Fruit fly (Drosophila melanogaster): ENCODE data around the gene CG34456.

Gene CG34456

dm6 chr3L:9358713-9359040, 3.2 kb upstream of the CG34456 start, which contains the start of the genes UGP and Svip (continued):
- TF ChIP-seq MTF-1 (GFP tag; optimal IDR thresholded peaks at IDR 0.05; ENCODE audit: borderline replicate concordance) (no peak), CG10979 (tag; optimal IDR thresholded peaks at IDR 0.05) (no peak), ro (GFP tag; IDR thresholded peaks at IDR 0.05) (no peak), cato (GFP tag; optimal IDR thresholded peaks at IDR 0.05; ENCODE audit: borderline replicate concordance) (no peak), CG16815 (GFP tag; optimal IDR thresholded peaks at IDR 0.05) (no peak), ab (GFP tag; optimal IDR thresholded peaks at IDR 0.05) (no peak), E2f1 (GFP tag; IDR thresholded peaks at IDR 0.05) (no peak), lbe (GFP tag; optimal IDR thresholded peaks at IDR 0.05) (peak; percentile 28), gt (GFP tag; IDR thresholded peaks at IDR 0.05) (no peak), wdn (GFP tag; IDR thresholded peaks at IDR 0.05) (no peak), CG31441 (GFP tag; IDR thresholded peaks at IDR 0.05) (no peak), Med (GFP tag) (peak; percentile 84), CG30403 (GFP tag; optimal IDR thresholded peaks at IDR 0.05) (no peak), E2f2 (GFP tag; IDR thresholded peaks at IDR 0.05) (peak; percentile 30; the same call in 1 of the 2 replicates), pita (GFP tag; optimal IDR thresholded peaks at IDR 0.05) (no peak), Kr (GFP tag; optimal IDR thresholded peaks at IDR 0.05) (no peak), run (tag; optimal IDR thresholded peaks at IDR 0.05) (no peak), ap (GFP tag; IDR thresholded peaks at IDR 0.05) (no peak), amos (GFP tag; IDR thresholded peaks at IDR 0.05; ENCODE audit: partially characterized antibody) (no peak), sna (GFP tag; IDR thresholded peaks at IDR 0.05; ENCODE audit: partially characterized antibody) (0 out of 2 replicates have a peak, but pooled peaks have one; percentile 20), CG14667 (GFP tag; IDR thresholded peaks at IDR 0.05) (no peak), CG8765 (GFP tag; IDR thresholded peaks at IDR 0.05) (no peak), Dfd (GFP tag; optimal IDR thresholded peaks at IDR 0.05) (no peak), CG16863 (GFP tag; optimal IDR thresholded peaks at IDR 0.05) (no peak), kah (GFP tag; optimal IDR thresholded peaks at IDR 0.05) (no peak), CG6689 (GFP tag; IDR thresholded peaks at IDR 0.05) (no peak), CG30431 (GFP tag; optimal IDR thresholded peaks at IDR 0.05) (no peak), CG2678 (tag; optimal IDR thresholded peaks at IDR 0.05) (peak; percentile 1), CG3847 (GFP tag; IDR thresholded peaks at IDR 0.05) (no peak), Fer3 (tag; optimal IDR thresholded peaks at IDR 0.05) (peak; percentile 13), ci (GFP tag; IDR thresholded peaks at IDR 0.05) (0 out of 3 replicates have a peak, but pooled peaks have one; percentile 26), NFAT (GFP tag; IDR thresholded peaks at IDR 0.05) (no peak), stc (GFP tag; IDR thresholded peaks at IDR 0.05) (peak; percentile 40; the same call in 1 of the 2 replicates), vfl (GFP tag; optimal IDR thresholded peaks at IDR 0.05) (no peak), unc-4 (GFP tag; IDR thresholded peaks at IDR 0.05; ENCODE audit: partially characterized antibody) (0 out of 2 replicates have a peak, but pooled peaks have one; percentile 18), CG16813 (GFP tag; IDR thresholded peaks at IDR 0.05; ENCODE audit: partially characterized antibody) (no peak), pros (GFP tag; optimal IDR thresholded peaks at IDR 0.05) (no peak), Neu2 (GFP tag; optimal IDR thresholded peaks at IDR 0.05; ENCODE audit: borderline replicate concordance) (no peak), CG12391 (tag; optimal IDR thresholded peaks at IDR 0.05) (peak; percentile 24), sug (tag; optimal IDR thresholded peaks at IDR 0.05) (peak; percentile 3), CG12104 (GFP tag; optimal IDR thresholded peaks at IDR 0.05) (no peak), gsb-n (tag; optimal IDR thresholded peaks at IDR 0.05) (peak; percentile 45), Hr51 (GFP tag; optimal IDR thresholded peaks at IDR 0.05) (peak in 1 of 2 experiments; percentile 9), pum (GFP tag; optimal IDR thresholded peaks at IDR 0.05) (no peak), CG9215 (GFP tag; IDR thresholded peaks at IDR 0.05) (no peak), unpg (GFP tag; optimal IDR thresholded peaks at IDR 0.05) (no peak), Ets65A (GFP tag) (no peak), row (GFP tag; IDR thresholded peaks at IDR 0.05) (peak; percentile 37; the same call in 2 of the 3 replicates), H15 (GFP tag; IDR thresholded peaks at IDR 0.05) (no peak), maf-S (GFP tag; optimal IDR thresholded peaks at IDR 0.05) (no peak), insv (GFP tag; optimal IDR thresholded peaks at IDR 0.05) (peak in 1 of 2 experiments; percentile 85), cg (GFP tag; optimal IDR thresholded peaks at IDR 0.05) (peak; percentile 70)

All from whole organism, embryonic.